Fruit fly (Drosophila melanogaster): ENCODE data around the gene bru2.

bru2 gene

DNA sequence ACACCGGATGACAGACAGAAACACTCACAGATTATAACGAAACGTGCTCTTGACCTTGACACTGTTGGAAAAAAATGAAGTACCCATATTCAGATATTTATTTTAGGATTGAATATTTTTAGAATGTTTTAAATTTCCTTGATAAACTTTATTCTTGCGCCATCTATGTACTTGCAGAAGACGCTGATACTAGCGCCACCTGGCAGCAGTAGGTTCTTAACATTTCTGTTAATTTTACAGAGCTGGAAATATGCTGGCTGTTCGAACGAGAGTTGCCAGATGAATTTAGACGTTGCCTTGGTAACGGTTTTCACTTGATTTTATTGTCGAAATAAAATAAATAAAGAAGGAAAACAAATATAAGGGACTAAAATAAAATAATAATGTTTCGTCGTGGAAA is 80.5 kb downstream of the bru2 start, which contains the start of gene Fam92:
Gene Fam92 (plus strand): TSS at position 350 of the 400 bp plus-strand sequence.
- no peak for TF ChIP-seq CG17801 (GFP tag; optimal IDR thresholded peaks at IDR 0.05; ENCODE audit: partially characterized antibody)

DNA sequence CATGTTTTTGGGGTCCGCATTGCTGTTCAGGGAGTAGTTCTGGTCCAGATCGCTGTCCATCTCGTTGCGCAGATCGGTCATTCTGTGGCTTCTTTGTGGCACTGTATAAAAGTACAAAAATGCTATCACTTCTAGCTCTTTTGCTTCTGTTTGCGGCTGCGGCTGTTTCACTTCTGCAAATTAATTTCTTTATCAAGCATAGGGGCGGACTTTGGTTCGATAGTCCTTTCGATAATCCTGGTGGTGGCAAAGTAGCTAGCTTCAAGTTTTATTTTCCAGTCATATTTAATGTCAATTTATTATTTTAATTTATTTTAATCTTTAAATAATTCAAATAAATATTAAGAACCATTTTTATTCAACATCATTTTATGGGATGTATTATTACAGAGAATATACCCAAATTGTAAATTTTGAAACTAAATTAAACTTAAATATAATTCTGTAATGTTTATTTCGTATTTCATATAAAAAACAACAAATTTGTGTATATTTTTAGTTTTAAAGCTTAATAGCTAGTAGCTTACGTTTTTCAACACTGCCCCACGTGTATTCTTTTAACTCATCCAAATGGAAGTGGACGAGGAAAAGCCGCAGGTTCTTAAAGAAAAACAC is 83.6 kb downstream of the bru2 start, which contains the start of the genes CG5446 and Trm1:
Gene CG5446 (minus strand): TSS at position 223 of the 615 bp plus-strand sequence.
Gene Trm1 (plus strand): TSS at position 542 of the 615 bp plus-strand sequence.
- peak; percentile 81 for TF ChIP-seq CG17801 (GFP tag; optimal IDR thresholded peaks at IDR 0.05; ENCODE audit: partially characterized antibody)

DNA sequence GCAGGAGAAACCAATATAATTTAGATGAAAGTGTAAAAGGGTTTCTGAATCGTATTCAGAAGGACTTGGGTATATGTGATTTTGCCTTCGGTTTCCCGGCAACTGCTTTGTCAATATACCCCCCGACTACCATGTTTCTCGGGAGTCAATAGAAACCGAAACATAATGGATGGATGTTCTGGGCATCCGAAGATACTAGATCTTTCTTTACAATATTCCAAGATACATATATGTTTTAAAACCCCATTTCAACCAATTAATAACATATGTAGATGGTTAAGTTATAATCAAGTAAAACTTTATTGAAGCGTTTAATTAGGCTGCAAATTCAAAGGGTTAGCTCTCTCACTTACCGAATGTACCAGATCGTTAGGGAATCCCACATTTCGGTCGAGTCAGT is 86.8 kb downstream of the bru2 start, which contains the start of gene CG5435:
Gene CG5435 (minus strand): TSS at position 101 of the 400 bp plus-strand sequence.
- no peak for TF ChIP-seq CG17801 (GFP tag; optimal IDR thresholded peaks at IDR 0.05; ENCODE audit: partially characterized antibody)

DNA sequence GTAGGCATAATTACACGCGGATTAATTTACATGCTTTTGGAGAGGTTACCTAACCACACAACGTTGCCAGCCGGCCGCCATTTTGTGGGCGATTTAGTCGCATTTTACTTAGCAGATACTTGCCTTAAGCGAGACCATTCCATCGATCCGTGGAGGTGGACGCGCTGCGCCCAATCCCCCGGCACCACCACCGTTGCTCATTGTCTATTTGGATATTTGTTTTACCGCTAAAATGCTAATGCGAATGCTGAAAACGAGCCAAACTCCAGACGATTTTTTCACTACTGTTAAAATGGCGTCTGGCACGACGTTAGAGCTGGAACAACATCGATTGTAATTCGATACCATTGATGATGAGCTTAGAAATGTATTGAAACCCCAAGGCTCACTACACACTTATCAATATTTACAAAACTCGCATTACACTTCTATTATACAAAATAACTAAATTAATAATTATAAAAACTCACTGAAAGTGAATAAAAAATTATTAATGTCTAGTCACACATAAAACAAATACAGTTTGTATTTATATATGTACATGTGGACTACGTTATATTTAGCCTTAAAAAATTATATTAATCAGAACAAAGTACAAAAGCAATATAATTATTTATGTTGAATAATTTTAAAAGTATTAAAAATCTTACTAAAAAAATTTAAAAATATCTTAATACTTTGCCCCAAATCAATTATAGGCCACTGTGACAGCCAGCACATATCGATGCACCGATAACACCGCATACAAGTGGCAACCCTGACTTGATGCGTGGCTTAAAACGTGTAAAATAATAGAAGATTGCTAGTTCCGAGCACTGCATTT is 89.9 kb downstream of the bru2 start, which contains the start of gene eRF3:
Gene eRF3 (plus strand): TSS at position 741 of the 823 bp plus-strand sequence.
- TF ChIP-seq CG17801 (GFP tag; optimal IDR thresholded peaks at IDR 0.05; ENCODE audit: partially characterized antibody), result peak; percentile 84

DNA sequence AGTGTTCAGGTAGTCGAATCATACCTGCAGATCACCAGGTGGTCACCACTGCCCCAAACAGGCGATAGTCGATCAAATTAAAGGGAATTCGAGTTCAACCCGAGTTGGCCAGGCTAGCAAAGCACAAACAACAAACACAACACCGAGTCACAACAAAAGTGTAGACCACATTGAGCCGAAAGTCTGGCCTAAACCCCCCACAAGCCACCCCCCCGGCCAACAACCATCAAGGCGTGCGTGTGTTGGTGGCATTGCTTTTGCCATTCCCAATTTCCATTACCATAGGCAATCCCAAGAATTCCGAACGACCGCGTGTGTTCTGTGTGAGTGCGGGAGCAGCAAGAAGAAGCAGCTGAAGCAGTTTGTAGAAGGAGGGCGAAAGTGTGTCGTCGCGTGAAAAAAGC is 90.5 kb downstream of the bru2 start, which contains the start of gene SC35:
Gene SC35 (minus strand): TSS at position 131 of the 404 bp plus-strand sequence.
- no peak for TF ChIP-seq CG17801 (GFP tag; optimal IDR thresholded peaks at IDR 0.05; ENCODE audit: partially characterized antibody)

DNA sequence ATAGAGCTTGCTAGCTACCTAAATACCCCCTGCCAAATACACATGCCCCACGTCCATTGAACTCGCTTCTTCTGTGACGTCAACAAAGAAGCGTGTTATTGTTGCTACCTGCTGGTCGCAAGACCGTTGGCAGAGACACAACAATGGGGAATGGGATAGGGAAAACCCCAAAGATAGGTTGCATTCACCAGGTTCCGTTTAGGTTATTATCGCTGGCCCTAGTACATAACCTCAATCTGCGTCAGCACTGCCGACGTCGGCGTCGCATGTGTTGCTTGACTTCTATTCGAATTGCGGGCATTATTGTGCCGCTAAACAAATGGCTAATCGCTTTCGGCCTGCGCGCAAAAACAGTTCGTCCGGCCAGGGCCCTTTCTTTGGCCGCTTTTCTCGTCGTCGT is 91.4 kb downstream of the bru2 start:
- no peak for TF ChIP-seq CG17801 (GFP tag; optimal IDR thresholded peaks at IDR 0.05; ENCODE audit: partially characterized antibody)

DNA sequence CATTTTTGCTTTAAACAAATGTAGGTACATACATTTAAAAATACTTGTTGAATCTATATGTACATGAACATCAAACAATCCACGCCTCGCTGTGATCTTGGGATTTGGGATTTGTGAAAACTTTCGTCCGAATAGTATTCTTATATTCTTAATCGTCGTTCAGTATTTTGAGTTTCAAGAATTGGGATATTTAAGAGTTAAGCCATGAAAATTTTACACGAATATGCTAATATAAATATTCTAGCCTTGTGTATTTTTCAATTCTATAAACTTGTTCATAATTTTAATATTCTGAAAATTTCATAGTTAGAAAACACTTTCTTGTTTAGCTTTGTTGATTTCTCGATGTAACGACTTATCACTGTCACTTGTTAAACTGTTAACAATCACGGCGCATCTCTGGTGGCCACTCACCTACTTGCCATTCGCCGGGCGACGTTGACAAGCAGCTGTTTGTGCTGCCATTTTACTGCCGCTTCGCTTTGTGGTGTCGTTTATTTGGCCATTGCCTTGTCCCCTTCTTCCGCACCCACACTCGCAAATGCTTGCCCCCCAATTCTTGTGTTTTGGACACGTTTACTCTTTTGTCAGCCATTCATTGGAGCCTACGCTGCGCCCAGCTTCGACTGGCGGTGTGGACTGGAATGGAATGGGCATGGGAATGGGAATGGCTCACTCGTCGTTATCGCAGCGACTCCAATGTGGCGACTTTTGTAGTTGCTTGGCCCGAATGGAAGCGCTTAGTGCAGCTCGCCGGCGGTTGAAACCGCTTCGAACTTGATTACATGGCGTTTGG is 92.2 kb downstream of the bru2 start:
- TF ChIP-seq CG17801 (GFP tag; optimal IDR thresholded peaks at IDR 0.05; ENCODE audit: partially characterized antibody), result no peak

DNA sequence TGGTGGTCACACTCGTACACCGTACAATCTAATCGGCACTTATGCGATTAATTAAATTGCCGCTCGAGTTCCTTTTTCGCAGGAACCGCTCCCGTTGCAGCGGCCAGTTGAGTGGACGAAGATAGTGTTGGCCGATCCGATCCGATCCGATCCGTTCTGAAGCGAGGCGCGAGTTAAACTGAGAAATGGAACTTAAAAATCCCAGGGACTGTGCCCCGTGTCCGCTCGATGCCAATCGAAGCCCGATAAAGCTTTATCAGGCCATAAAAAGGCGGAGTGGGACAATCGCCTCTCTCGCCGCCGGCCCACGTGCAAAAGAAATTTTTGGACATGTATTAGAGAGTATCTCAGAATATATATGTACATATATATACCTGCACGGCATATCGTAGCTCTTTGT is 101.7 kb downstream of the bru2 start, which contains the start of gene Oatp33Ea:
Gene Oatp33Ea (minus strand): TSS at position 182 of the 400 bp plus-strand sequence.
- TF ChIP-seq CG17801 (GFP tag; optimal IDR thresholded peaks at IDR 0.05; ENCODE audit: partially characterized antibody), result no peak
